Worm (Caenorhabditis elegans) whole organism, dauer: Measurements from ENCODE around the gene ZK1098.6.

Source experiments
- unc-62 ChIP-seq: sonication (generic microtip); optimal IDR thresholded peaks from 2 replicates; lab custom pipeline; 2017; ENCODE audit warnings: missing biosample characterization, missing genetic modification reagents, missing genetic modification characterization

The ZK1098.6 gene

DNA sequence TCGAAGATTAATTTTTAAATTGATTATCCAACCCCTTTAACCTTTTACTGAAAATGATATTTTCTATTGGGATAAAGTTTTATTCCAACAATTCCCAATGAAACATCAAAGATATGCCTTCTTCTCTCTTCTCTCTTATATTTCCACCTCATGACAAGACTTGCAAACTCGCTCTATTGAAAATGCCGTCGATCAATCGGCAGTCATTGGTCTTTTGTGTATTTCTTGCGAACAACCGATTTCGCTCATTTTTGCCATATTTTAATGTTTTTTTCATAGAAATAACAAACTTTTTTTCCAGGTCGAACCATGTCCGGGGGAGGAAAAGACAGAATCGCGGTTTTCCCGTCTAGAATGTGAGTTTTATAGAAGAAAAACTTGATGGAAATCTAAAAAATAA lies 19.2 kb upstream of the ZK1098.6 start, which contains the start of gene vha-14:
Gene vha-14 (plus strand): TSS at position 302 of the 400 bp plus-strand sequence.
- no peak for TF ChIP-seq unc-62 (GFP tag; lab: Kevin White, UChicago)

DNA sequence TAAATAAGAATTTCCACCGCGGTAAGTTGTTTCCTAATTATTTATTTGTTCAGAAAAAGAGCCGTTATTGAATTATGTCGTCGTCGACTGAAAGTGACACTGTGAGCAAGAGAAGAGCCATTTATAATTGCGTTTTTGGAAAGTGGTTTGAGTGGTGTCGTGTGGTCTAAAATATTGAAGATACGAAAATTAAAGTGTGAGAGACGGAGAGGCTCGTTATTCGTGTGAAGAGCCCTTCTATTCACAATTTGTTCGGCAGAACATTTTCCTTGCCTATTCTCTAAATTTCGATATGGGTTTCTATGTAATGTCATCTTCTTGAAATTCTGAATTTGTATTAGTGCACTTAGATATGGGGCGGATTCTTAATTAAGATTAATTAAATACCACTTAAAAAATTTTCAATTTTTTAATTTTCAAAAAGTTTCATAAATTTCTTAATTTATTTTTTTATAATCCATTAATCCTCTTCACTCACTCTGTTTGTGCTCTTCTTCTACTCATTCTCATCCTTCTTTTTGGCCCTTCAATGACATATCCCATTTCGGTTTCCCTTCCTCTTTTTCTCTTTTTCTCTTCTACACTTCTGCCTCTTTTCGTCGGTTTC lies 17.1 kb upstream of the ZK1098.6 start:
- no peak for TF ChIP-seq unc-62 (GFP tag; lab: Kevin White, UChicago)

DNA sequence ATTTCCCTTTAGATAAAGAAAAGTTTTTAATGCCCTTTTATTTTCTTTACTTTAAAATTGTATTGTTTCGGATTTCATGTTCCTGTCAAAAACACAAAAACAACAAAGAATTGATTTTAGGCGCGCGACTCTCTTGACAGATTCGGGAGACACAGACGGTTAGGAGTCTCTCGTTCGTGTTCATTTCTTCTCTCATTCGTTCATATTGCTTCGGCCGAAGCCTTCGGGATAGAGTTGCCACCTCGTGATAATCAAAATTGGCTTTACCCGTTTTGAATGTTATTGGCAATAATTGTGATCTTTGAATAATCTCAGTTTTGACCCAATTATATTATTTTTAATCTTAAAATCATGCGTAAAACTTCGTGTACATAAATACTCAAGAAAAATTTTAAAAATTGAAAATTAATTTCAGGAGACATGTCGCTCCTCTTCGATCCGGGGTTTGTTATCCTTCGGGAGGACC lies 15.9 kb upstream of the ZK1098.6 start, which contains the start of gene F55H2.5:
Gene F55H2.5 (plus strand): TSS at position 416 of the 466 bp plus-strand sequence.
- no peak for TF ChIP-seq unc-62 (GFP tag; lab: Kevin White, UChicago)

- TF ChIP-seq unc-62 (GFP tag; lab: Kevin White, UChicago) = no peak
These were observed 15.3 kb upstream of the ZK1098.6 start for ce11 chrIII:9511660-9512059.

- no peak for TF ChIP-seq unc-62 (GFP tag; lab: Kevin White, UChicago)
These were observed 13.9 kb upstream of the ZK1098.6 start for ce11 chrIII:9513006-9513405.

- no peak for TF ChIP-seq unc-62 (GFP tag; lab: Kevin White, UChicago)
These were observed 13.4 kb upstream of the ZK1098.6 start, which contains the start of gene F55H2.8 for ce11 chrIII:9513569-9513968. TSS of gene F55H2.8 (plus strand) at chrIII:9513869.

DNA sequence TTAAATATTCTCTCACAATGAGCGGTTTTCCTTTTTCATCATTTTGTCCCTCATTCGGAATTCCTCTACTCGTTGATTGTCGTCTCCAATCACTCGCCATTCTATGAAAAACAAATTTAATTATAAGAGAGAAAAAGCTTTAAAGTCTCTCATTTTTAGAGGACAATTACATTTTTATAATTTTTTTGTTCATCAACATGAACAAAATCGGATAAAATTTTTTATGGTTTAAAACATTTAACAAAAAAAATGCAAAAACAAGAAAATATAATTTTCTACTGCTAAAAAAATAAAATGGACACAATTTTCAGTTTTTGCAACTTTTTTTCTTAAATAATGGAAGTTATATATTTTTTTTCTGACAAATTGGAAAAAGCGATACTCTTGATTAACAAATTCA lies 10.8 kb upstream of the ZK1098.6 start, which contains the start of gene F55H2.7:
Gene F55H2.7 (minus strand): TSS at position 101 of the 400 bp plus-strand sequence.
- no peak for TF ChIP-seq unc-62 (GFP tag; lab: Kevin White, UChicago)

ce11 chrIII:9521410-9522090 lies 5.4 kb upstream of the ZK1098.6 start, which contains the start of the genes clu-1 and prp-40:
TSS of gene clu-1 (minus strand) at chrIII:9521460.
TSS of gene prp-40 (plus strand) at chrIII:9522075.
- no peak for TF ChIP-seq unc-62 (GFP tag; lab: Kevin White, UChicago)

- TF ChIP-seq unc-62 (GFP tag; lab: Kevin White, UChicago) = no peak
These were observed 3.4 kb upstream of the ZK1098.6 start, which contains the start of gene mrps-23 for ce11 chrIII:9523581-9523980. TSS of gene mrps-23 (minus strand) at chrIII:9523672.

DNA sequence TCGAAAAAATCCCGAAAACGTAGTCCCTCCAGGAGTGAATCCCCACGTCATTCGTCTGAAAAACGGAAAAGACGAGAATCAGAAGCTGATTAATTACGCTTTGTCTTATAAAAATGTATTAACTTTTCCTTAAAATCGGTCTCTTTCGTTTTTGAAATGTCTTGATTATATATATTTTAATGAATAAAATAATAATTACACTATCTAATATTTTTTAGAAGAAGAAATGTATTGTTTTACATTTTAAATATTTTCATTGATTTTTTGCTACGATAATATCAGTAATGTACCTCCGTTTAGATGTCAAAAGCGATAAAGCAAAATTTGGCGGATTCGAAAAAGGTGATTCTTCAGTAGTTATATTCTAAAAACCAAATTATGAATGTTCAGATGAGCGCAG lies 1.7 kb upstream of the ZK1098.6 start, which contains the start of gene trpp-3:
Gene trpp-3 (plus strand): TSS at position 301 of the 400 bp plus-strand sequence.
- TF ChIP-seq unc-62 (GFP tag; lab: Kevin White, UChicago) = no peak

ce11 chrIII:9528824-9529223 lies 1.9 kb downstream of the ZK1098.6 start, which contains the start of gene ZK1098.2:
TSS of gene ZK1098.2 (plus strand) at chrIII:9529159.
- TF ChIP-seq unc-62 (GFP tag; lab: Kevin White, UChicago) = no peak

ce11 chrIII:9538655-9539155 lies 11.8 kb downstream of the ZK1098.6 start, which contains the start of gene ZK1098.3:
TSS of gene ZK1098.3 (minus strand) at chrIII:9538705.
- no peak for TF ChIP-seq unc-62 (GFP tag; lab: Kevin White, UChicago)

DNA sequence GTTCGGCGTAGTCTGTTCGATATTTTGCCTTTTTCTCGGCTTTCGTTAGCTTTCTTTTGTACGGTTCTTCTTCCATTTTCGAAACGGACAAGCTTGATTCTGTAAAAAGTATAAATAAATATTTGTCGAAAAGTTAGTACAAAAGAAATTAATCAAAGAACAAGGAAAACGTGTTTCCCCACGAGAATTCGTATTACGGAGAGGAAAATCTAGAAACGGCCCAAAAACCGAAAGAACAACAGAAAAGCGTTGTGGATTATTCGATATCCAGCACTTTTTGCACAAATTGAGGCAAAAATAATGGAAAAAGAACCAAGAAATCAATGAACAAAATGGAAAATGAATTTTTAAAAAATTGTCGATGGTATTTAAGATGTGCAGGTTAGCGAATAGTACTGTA lies 15.3 kb downstream of the ZK1098.6 start, which contains the start of gene mut-7:
Gene mut-7 (minus strand): TSS at position 101 of the 400 bp plus-strand sequence.
- TF ChIP-seq unc-62 (GFP tag; lab: Kevin White, UChicago) = no peak

DNA sequence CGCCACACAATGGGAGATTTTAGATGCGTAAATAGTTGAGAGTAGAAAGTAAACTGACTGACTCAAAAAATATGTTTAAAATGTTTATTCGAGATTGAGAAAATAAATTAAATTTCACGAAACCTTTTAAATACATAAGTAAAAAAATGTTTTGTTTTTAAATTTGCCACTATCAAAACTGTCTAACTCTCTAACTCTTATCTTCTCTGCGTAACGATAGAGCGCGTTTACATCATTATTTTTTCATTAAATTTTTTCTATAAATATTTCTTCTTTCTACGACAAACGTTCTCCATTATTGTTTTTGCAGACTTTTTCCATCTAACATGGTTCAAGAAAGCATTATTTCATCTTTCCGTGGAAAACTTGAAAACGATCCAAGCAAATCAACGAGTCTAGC lies 15.9 kb downstream of the ZK1098.6 start, which contains the start of gene eif-2Balpha:
Gene eif-2Balpha (plus strand): TSS at position 304 of the 400 bp plus-strand sequence.
- TF ChIP-seq unc-62 (GFP tag; lab: Kevin White, UChicago) = no peak

DNA sequence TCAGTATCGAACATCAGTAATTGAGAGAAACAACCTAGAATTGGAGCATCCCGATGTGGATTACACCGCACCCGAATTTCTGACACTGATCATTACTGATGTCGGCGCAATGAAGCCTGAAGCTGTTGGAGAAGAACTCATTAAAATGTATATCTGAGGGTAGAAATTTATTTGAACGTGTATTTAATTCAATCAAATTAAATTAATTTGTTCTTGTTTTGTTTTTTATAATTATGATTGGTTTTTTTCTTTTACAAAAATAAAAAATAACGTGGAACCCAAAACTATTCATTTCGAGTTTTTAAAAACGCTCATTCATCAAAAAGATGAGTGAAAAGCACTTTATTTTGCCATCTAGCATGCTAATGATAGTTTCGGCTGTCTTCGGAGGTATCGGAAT lies 17.2 kb downstream of the ZK1098.6 start, which contains the start of gene ZK1098.9:
Gene ZK1098.9 (plus strand): TSS at position 301 of the 400 bp plus-strand sequence.
- TF ChIP-seq unc-62 (GFP tag; lab: Kevin White, UChicago) = no peak
